Fruit fly (Drosophila melanogaster): ENCODE data around the gene CG3288.

Gene CG3288

DNA sequence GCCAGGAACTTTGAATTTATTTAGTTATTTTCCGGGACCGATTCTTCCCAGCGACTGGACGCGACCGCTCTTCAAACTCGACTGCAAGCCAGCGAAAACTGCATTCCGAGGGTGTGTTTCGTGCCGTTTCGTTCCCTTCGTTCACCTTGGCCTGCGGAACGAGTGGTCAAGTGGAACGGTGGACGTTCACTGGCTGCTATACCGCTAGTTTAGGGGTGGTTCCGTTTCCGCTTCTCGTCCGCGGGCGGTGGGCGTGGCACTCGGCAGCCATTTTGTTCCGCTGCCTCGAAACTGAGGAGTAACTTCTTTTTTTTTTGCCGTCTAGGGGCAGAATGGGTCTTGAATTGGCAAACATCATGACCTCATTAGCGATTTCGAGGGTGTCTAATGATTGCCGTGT is 43.3 kb upstream of the CG3288 start, which contains the start of gene Six4 (continued):
- TF ChIP-seq Nf-YA (GFP tag; IDR thresholded peaks at IDR 0.05), result 0 out of 2 replicates have a peak, but pooled peaks have one; percentile 44
- TF ChIP-seq wek (GFP tag; optimal IDR thresholded peaks at IDR 0.05), result peak; percentile 53
- TF ChIP-seq CG10267 (tag; optimal IDR thresholded peaks at IDR 0.05), result peak; percentile 12
- TF ChIP-seq Hr3 (GFP tag; optimal IDR thresholded peaks at IDR 0.05), result no peak
- no peak for TF ChIP-seq klu (GFP tag; IDR thresholded peaks at IDR 0.05)
- TF ChIP-seq ssp (GFP tag; IDR thresholded peaks at IDR 0.05), result no peak
- TF ChIP-seq seq (GFP tag; IDR thresholded peaks at IDR 0.05), result peak; percentile 89
- TF ChIP-seq CG31224 (GFP tag; IDR thresholded peaks at IDR 0.05), result no peak
- TF ChIP-seq GATAe (GFP tag; conservative IDR thresholded peaks at IDR 0.05), result no peak
- TF ChIP-seq emc (GFP tag; optimal IDR thresholded peaks at IDR 0.05), result no peak
- no peak for TF ChIP-seq CG15514 (GFP tag; optimal IDR thresholded peaks at IDR 0.05)
- TF ChIP-seq Xrp1 (GFP tag; IDR thresholded peaks at IDR 0.05), result no peak
- TF ChIP-seq kay (GFP tag; optimal IDR thresholded peaks at IDR 0.05), result no peak
- 0 out of 3 replicates have a peak, but pooled peaks have one; percentile 12 for TF ChIP-seq CG6175 (GFP tag; IDR thresholded peaks at IDR 0.05)
- TF ChIP-seq Doc2 (GFP tag; IDR thresholded peaks at IDR 0.05), result no peak
- TF ChIP-seq CG6683 (GFP tag; optimal IDR thresholded peaks at IDR 0.05), result no peak
- TF ChIP-seq br (optimal IDR thresholded peaks at IDR 0.05), result no peak
- no peak for TF ChIP-seq CG2889 (GFP tag; IDR thresholded peaks at IDR 0.05)
- peak; percentile 49 for TF ChIP-seq CG6813 (GFP tag; optimal IDR thresholded peaks at IDR 0.05)
- peak; percentile 41 for TF ChIP-seq CG17829 (tag; optimal IDR thresholded peaks at IDR 0.05)
- TF ChIP-seq CG11696 (GFP tag; IDR thresholded peaks at IDR 0.05), result no peak
- peak; percentile 7 for TF ChIP-seq CG4328 (GFP tag; optimal IDR thresholded peaks at IDR 0.05)
- TF ChIP-seq ttk (GFP tag; IDR thresholded peaks at IDR 0.05), result 0 out of 2 replicates have a peak, but pooled peaks have one; percentile 50
- TF ChIP-seq CG15011 (GFP tag; optimal IDR thresholded peaks at IDR 0.05), result no peak
- no peak for TF ChIP-seq CG2129 (GFP tag; IDR thresholded peaks at IDR 0.05; ENCODE audit: partially characterized antibody)
- TF ChIP-seq CG1602 (GFP tag; optimal IDR thresholded peaks at IDR 0.05), result no peak
- TF ChIP-seq CG3163 (GFP tag; optimal IDR thresholded peaks at IDR 0.05), result no peak
- TF ChIP-seq CG8478 (optimal IDR thresholded peaks at IDR 0.05), result no peak
- TF ChIP-seq chm (GFP tag; IDR thresholded peaks at IDR 0.05), result peak; percentile 62
- TF ChIP-seq sqz (GFP tag; optimal IDR thresholded peaks at IDR 0.05), result peak; percentile 54
- no peak for TF ChIP-seq Atf6 (GFP tag; IDR thresholded peaks at IDR 0.05)
- no peak for TF ChIP-seq Poxn (GFP tag; IDR thresholded peaks at IDR 0.05)
- no peak for TF ChIP-seq z (GFP tag; IDR thresholded peaks at IDR 0.05)
- TF ChIP-seq Ssrp (tag; optimal IDR thresholded peaks at IDR 0.05), result no peak
- peak; percentile 27 for TF ChIP-seq CG8388 (GFP tag; optimal IDR thresholded peaks at IDR 0.05)
- TF ChIP-seq phol (tag; optimal IDR thresholded peaks at IDR 0.05), result peak; percentile 56
- TF ChIP-seq Eip74EF (GFP tag; optimal IDR thresholded peaks at IDR 0.05), result no peak
- TF ChIP-seq Xbp1 (GFP tag; optimal IDR thresholded peaks at IDR 0.05), result no peak
- TF ChIP-seq twi (tag; optimal IDR thresholded peaks at IDR 0.05), result peak; percentile 18
- TF ChIP-seq CG8924 (tag; optimal IDR thresholded peaks at IDR 0.05), result peak; percentile 40
- peak; percentile 18 for TF ChIP-seq trem (tag; optimal IDR thresholded peaks at IDR 0.05)
- TF ChIP-seq tup (GFP tag; optimal IDR thresholded peaks at IDR 0.05), result no peak
- TF ChIP-seq CG7271 (tag; optimal IDR thresholded peaks at IDR 0.05), result peak; percentile 72
- TF ChIP-seq CG33557 (GFP tag; optimal IDR thresholded peaks at IDR 0.05), result peak; percentile 63
- TF ChIP-seq insv (GFP tag; optimal IDR thresholded peaks at IDR 0.05), result peak in 1 of 2 experiments; percentile 21
- TF ChIP-seq en (GFP tag; optimal IDR thresholded peaks at IDR 0.05), result no peak
- no peak for TF ChIP-seq pita (GFP tag; optimal IDR thresholded peaks at IDR 0.05)
- peak; percentile 28 for TF ChIP-seq CG8290 (GFP tag; optimal IDR thresholded peaks at IDR 0.05)
- peak in 1 of 2 experiments; percentile 92 for TF ChIP-seq CG8290 (tag; optimal IDR thresholded peaks at IDR 0.05)
- TF ChIP-seq CG10431 (GFP tag; optimal IDR thresholded peaks at IDR 0.05), result peak; percentile 35
- peak; percentile 94 for TF ChIP-seq Nf-YC (tag; optimal IDR thresholded peaks at IDR 0.05)
- peak; percentile 74 for TF ChIP-seq Jarid2 (GFP tag; optimal IDR thresholded peaks at IDR 0.05)
